Fruit fly (Drosophila melanogaster): ENCODE results near the gene CG17159.
A peak's percentile ranks its signal among the peaks of the same experiment; 100 is the strongest.

The CG17159 gene

dm6 chrX:23092531-23092930, at the start of gene CG17159:
Gene CG17159 (minus strand): TSS chrX:23092631.
- TF ChIP-seq CG7045 (GFP tag; optimal IDR thresholded peaks at IDR 0.05) (no peak), Mnt (GFP tag; optimal IDR thresholded peaks at IDR 0.05) (no peak), tj (GFP tag; optimal IDR thresholded peaks at IDR 0.05) (no peak), pad (GFP tag; optimal IDR thresholded peaks at IDR 0.05) (no peak), kay (GFP tag; ENCODE audit: borderline replicate concordance) (no peak)

- TF ChIP-seq Clk (GFP tag; optimal IDR thresholded peaks at IDR 0.05): no peak
- no peak for TF ChIP-seq CG7101 (tag; optimal IDR thresholded peaks at IDR 0.05)
- TF ChIP-seq kay (GFP tag; ENCODE audit: borderline replicate concordance): peak; percentile 69
- TF ChIP-seq cic (GFP tag; optimal IDR thresholded peaks at IDR 0.05): no peak
- peak; percentile 48 for TF ChIP-seq toe (GFP tag; optimal IDR thresholded peaks at IDR 0.05)
- TF ChIP-seq tj (GFP tag; optimal IDR thresholded peaks at IDR 0.05): no peak
- TF ChIP-seq CG1620 (GFP tag; optimal IDR thresholded peaks at IDR 0.05): no peak
- no peak for TF ChIP-seq pad (GFP tag; optimal IDR thresholded peaks at IDR 0.05)
- no peak for TF ChIP-seq Mnt (GFP tag; optimal IDR thresholded peaks at IDR 0.05)
- peak; percentile 4 for TF ChIP-seq ovo (GFP tag; optimal IDR thresholded peaks at IDR 0.05)
These were observed 13.3 kb upstream of the CG17159 start, which contains the start of gene ATbp for dm6 chrX:23105692-23106091. Gene ATbp (plus strand): TSS chrX:23106003.

- TF ChIP-seq CG1620 (GFP tag; optimal IDR thresholded peaks at IDR 0.05) (peak; percentile 7), bab1 (GFP tag; optimal IDR thresholded peaks at IDR 0.05) (no peak), pad (GFP tag; optimal IDR thresholded peaks at IDR 0.05) (no peak), CG7101 (tag; optimal IDR thresholded peaks at IDR 0.05) (no peak)
These were observed 4.8 kb upstream of the CG17159 start for dm6 chrX:23097250-23097649.

dm6 chrX:23096818-23097129, 4.3 kb upstream of the CG17159 start:
- TF ChIP-seq CG11617 (GFP tag; optimal IDR thresholded peaks at IDR 0.05) (no peak), CG1620 (GFP tag; optimal IDR thresholded peaks at IDR 0.05) (no peak), CG5204 (GFP tag; optimal IDR thresholded peaks at IDR 0.05) (no peak), Hr96 (GFP tag; optimal IDR thresholded peaks at IDR 0.05) (no peak), CG14711 (tag; optimal IDR thresholded peaks at IDR 0.05) (no peak), ovo (GFP tag; optimal IDR thresholded peaks at IDR 0.05) (no peak), cic (GFP tag; optimal IDR thresholded peaks at IDR 0.05) (no peak), CG7045 (GFP tag; optimal IDR thresholded peaks at IDR 0.05) (no peak), cnc (optimal IDR thresholded peaks at IDR 0.05) (no peak), CG12768 (GFP tag; optimal IDR thresholded peaks at IDR 0.05) (no peak), tj (GFP tag; optimal IDR thresholded peaks at IDR 0.05) (no peak), Mnt (GFP tag; optimal IDR thresholded peaks at IDR 0.05) (no peak), Clk (GFP tag; optimal IDR thresholded peaks at IDR 0.05) (no peak), Crg-1 (GFP tag; optimal IDR thresholded peaks at IDR 0.05) (no peak), toe (GFP tag; optimal IDR thresholded peaks at IDR 0.05) (no peak), bab1 (GFP tag; optimal IDR thresholded peaks at IDR 0.05) (no peak), CG33017 (tag; optimal IDR thresholded peaks at IDR 0.05) (no peak), CG7101 (tag; optimal IDR thresholded peaks at IDR 0.05) (no peak), kay (GFP tag; ENCODE audit: borderline replicate concordance) (no peak)

- TF ChIP-seq CG7045 (GFP tag; optimal IDR thresholded peaks at IDR 0.05): no peak
- TF ChIP-seq ovo (GFP tag; optimal IDR thresholded peaks at IDR 0.05): peak; percentile 20
- peak; percentile 25 for TF ChIP-seq bab1 (GFP tag; optimal IDR thresholded peaks at IDR 0.05)
- no peak for TF ChIP-seq Clk (GFP tag; optimal IDR thresholded peaks at IDR 0.05)
- peak; percentile 25 for TF ChIP-seq pad (GFP tag; optimal IDR thresholded peaks at IDR 0.05)
- TF ChIP-seq cic (GFP tag; optimal IDR thresholded peaks at IDR 0.05): no peak
- TF ChIP-seq CG1620 (GFP tag; optimal IDR thresholded peaks at IDR 0.05): no peak
- no peak for TF ChIP-seq toe (GFP tag; optimal IDR thresholded peaks at IDR 0.05)
These were observed 3.8 kb upstream of the CG17159 start, which contains the start of gene CG17162 for dm6 chrX:23096117-23096817. Gene CG17162 (minus strand): TSS chrX:23096735.

dm6 chrX:23091811-23092210, 620 bp downstream of the CG17159 start:
- TF ChIP-seq CG33017 (tag; optimal IDR thresholded peaks at IDR 0.05) (no peak), CG7045 (GFP tag; optimal IDR thresholded peaks at IDR 0.05) (no peak), Clk (GFP tag; optimal IDR thresholded peaks at IDR 0.05) (no peak), Hr96 (GFP tag; optimal IDR thresholded peaks at IDR 0.05) (no peak), CG11617 (GFP tag; optimal IDR thresholded peaks at IDR 0.05) (no peak)

- TF ChIP-seq bab1 (GFP tag; optimal IDR thresholded peaks at IDR 0.05) (no peak), CG7045 (GFP tag; optimal IDR thresholded peaks at IDR 0.05) (no peak), tj (GFP tag; optimal IDR thresholded peaks at IDR 0.05) (no peak), CG7101 (tag; optimal IDR thresholded peaks at IDR 0.05) (no peak), pad (GFP tag; optimal IDR thresholded peaks at IDR 0.05) (no peak), Mnt (GFP tag; optimal IDR thresholded peaks at IDR 0.05) (no peak), toe (GFP tag; optimal IDR thresholded peaks at IDR 0.05) (no peak), CG5204 (GFP tag; optimal IDR thresholded peaks at IDR 0.05) (no peak), CG33017 (tag; optimal IDR thresholded peaks at IDR 0.05) (no peak), cic (GFP tag; optimal IDR thresholded peaks at IDR 0.05) (no peak), CG12768 (GFP tag; optimal IDR thresholded peaks at IDR 0.05) (no peak), Crg-1 (GFP tag; optimal IDR thresholded peaks at IDR 0.05) (no peak), ovo (GFP tag; optimal IDR thresholded peaks at IDR 0.05) (no peak), kay (GFP tag; ENCODE audit: borderline replicate concordance) (no peak)
These were observed 1.1 kb downstream of the CG17159 start for dm6 chrX:23091289-23091688.
